Fruit fly (Drosophila melanogaster) whole organism, larva: ENCODE data around the gene mei-218.

Experiments
- noc ChIP-seq: fragments of 200-800 bp; sonication (Bioruptor generic); optimal IDR thresholded peaks from 3 replicates; lab custom pipeline; 2019; ENCODE audit warnings: missing biosample characterization, mild to moderate bottlenecking, missing genetic modification characterization, moderate library complexity

Gene mei-218

DNA sequence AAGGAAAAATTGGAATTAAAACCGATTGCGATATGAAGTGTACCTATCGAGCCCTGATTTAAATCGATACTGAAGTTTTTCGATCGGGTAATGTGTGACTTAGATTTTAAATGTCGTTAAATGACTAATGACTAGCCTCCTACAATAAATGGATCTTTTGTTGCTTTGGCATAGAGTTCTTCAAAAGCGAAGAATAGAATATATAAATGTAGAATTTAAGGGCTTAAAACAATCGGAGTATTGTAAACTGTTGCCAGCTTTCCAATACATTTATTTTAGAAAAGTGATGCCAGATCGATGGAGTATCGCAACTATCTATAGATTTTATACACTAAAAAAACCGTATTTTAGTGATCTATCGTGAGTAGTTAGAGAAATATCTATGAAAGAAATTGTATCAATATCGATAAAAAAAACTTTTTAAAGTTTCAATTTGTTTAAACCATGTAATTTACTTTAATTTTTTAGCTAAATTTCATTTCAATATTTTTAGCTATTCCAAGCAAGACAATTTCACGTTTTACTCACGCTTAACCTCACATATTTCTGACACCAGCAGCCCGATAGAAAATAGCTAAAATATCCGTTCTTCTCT is at the start of gene mei-218, which contains the start of gene mei-217:
Gene mei-218, minus strand, starts transcription at position 51 of the 595 bp plus-strand sequence.
Gene mei-217, minus strand, starts transcription at position 51 of the 595 bp plus-strand sequence.
- TF ChIP-seq noc (tag; lab: Kevin White, UChicago): no peak

DNA sequence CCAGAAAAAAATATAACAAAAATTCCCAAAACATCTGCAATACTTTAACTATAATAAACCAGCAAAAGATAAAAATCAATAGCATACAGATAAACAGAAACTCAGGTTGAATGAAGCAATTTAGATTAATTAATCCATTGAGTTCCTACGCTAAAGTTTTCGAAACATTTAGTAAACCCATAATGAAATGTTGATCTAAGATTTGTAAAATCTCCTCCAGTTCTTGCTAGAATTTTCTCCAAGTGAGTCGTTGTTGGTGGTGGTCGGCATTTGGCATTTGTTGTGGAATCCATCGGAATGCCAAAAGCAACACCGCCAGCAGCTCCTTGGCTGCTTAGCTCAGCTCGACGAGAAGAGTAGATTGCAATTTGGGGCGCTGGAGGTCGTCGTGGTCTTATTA is 45.4 kb upstream of the mei-218 start:
- no peak for TF ChIP-seq noc (tag; lab: Kevin White, UChicago)

- no peak for TF ChIP-seq noc (tag; lab: Kevin White, UChicago)
Observed at dm6 chrX:17187495-17187894, 44.7 kb upstream of the mei-218 start.

DNA sequence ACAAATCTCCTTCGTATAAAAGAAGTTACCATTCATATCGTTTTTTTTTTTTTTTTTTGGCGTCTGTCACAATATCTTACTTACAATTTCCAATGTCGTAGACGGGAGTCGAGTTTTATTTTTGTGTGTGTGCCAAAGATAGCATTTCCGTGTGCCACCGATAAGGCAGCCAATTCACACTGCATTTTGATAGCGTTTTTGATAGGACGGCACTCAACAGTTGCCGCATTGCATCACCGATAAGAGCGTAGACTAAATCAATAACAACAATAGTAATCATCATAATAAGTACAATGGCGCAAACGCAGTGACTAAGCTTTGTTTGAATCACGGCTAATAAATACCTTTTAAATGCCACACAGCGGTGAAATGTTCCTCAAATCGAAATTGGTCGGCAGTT is 43.6 kb upstream of the mei-218 start:
- no peak for TF ChIP-seq noc (tag; lab: Kevin White, UChicago)

dm6 chrX:17183486-17183885 is 40.7 kb upstream of the mei-218 start:
- TF ChIP-seq noc (tag; lab: Kevin White, UChicago): no peak

DNA sequence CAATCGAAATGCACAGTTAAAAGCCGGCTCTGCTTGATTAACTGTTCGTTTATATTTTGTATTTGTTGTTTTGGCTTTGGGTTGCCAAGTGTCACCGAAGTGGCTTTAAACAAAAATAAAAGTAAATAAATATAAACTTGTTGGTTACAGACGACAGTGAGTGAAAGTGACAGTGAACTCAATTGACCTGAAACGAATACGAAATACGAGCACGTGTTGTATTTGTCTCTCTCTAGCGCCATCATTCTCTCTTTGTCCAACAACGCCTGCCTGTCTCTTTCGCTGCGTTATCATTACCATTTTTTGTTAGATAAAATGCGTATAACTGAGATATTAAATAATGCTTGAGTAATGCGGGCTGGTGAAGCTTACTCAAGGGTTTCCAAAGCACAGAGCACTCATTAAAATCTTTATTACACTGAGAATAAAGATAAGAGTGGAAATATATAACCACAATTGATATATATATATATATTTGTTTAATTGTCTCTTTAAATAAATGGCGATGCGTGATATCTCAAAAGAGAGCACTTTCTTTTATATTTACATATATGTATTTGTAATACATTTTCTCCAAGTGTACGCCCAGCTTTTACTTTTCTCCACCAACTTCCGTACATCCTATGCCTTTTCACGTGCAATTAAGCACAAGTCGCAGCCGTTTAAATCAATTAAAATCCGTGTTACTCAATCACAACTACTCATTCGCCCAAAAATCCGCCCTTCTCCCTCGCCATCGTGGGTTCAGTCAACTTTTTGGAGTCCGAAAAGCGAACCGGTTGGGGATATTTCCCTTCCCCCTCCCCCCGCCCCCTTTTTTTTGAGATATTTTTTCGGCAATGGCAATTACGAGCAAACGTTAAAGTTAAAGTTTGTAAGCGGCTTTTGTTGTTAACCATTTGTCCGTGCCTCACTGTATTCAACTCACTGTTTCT is 38.7 kb upstream of the mei-218 start:
- TF ChIP-seq noc (tag; lab: Kevin White, UChicago): no peak

dm6 chrX:17180523-17180922 is 37.7 kb upstream of the mei-218 start:
- no peak for TF ChIP-seq noc (tag; lab: Kevin White, UChicago)

dm6 chrX:17178484-17178921 is 35.7 kb upstream of the mei-218 start:
- TF ChIP-seq noc (tag; lab: Kevin White, UChicago): peak; percentile 97

- TF ChIP-seq noc (tag; lab: Kevin White, UChicago): no peak
Observed at dm6 chrX:17177606-17178005, 34.8 kb upstream of the mei-218 start.

DNA sequence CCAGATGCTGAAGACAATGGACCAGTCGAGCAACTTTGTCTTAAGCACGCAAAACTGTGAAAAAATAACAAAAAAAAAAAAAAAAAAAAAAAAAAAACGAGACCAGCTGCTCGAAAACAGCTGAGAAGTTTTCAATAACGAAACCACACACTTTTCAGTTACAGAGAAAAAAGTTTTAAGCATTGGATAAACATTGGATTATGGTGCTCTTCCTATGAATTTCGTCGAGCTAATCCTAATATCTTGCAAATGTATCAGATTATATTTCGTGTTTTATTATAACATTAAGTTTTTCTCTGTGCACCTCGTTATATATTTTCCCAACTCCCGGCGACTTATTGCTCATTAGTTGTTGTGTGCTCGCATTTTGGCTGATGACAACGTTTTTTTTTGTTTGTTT is 33.8 kb upstream of the mei-218 start:
- TF ChIP-seq noc (tag; lab: Kevin White, UChicago): no peak

- no peak for TF ChIP-seq noc (tag; lab: Kevin White, UChicago)
Observed at dm6 chrX:17175558-17176189, 32.9 kb upstream of the mei-218 start.

- no peak for TF ChIP-seq noc (tag; lab: Kevin White, UChicago)
Observed at dm6 chrX:17174115-17174514, 31.3 kb upstream of the mei-218 start.

DNA sequence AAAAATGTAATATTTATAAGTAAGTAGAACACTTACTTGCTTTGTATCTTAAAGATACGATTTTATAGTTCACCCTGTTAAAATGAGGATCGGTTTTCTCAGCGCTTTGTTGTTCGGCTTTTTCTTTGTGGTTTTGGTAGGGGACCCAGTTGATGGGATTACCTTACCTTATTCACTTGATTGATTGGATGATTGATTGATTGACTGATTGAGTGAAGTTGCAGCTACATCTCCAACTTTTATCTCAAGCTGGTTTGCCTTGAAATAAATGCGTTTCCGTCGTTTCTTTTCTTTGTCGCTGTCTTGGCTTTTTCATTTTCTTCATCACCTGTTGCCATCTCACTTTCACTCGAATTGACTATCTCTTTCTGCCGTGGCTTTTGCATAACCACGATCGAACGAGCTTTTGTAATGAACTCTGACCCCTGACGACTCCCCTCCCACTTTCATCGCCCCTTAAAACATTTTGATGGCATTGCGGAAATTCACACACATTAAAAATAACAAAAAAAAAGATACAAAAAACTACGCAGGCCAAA is 30.1 kb upstream of the mei-218 start:
- TF ChIP-seq noc (tag; lab: Kevin White, UChicago): no peak

DNA sequence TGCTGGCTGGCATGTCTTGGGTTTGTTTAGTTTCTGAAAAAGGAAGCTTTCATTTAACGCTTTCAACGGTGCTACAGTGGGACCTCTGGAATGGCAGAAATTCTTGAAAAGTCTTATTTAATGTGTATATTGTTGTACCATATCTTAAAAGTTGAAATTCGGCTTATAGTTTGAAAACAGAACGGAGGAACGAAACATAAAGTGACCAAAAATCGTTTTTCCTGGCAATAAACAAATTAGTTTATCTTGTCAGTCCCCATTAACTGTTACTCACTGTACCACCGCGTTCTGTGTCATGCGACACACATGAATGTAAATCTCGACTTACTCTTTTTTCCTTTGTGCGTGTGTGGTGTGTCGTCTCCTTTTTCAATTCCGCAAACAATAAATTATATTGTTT is 29.3 kb upstream of the mei-218 start:
- no peak for TF ChIP-seq noc (tag; lab: Kevin White, UChicago)

DNA sequence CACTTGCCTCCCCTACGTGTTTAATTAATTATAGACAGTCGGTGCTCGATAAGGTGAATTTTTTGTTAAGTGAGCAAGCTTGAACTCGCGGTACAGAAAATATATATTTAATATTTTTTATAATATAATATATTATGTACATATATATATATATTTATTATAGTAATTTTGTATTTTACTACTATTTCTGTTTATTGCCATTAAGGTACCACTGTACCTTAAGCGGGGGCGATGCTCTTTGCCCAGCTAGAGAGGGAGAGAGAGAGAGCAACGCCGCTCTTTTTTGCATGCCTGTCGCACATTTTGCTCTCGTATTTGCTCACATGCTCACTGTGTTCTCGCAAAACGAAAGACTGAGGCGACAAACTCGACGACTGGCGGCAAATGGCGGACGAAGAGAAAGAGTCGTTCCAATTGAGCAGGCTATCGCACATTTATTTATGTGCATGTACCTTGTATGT is 27.7 kb upstream of the mei-218 start:
- peak; percentile 80 for TF ChIP-seq noc (tag; lab: Kevin White, UChicago)

DNA sequence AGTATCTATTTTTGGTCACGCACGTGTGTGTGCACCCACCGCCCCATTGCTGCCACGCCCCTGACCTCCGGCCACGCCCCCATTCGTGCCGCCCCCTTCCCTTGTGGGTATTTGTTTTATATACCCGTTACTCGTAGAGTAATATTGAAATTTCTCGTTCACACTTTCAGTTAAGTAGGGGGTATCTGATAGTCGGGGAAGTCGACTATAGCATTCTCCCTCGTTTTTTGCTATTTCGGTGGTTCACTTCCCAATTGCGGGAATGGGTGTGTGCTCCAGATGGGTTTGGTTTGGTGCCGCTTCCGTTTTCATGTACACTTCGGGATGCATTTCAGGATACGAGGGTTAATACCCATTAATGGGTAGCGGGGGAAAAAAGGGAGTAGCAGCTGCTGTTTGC is 24.5 kb upstream of the mei-218 start:
- no peak for TF ChIP-seq noc (tag; lab: Kevin White, UChicago)
